Worm (Caenorhabditis elegans) whole organism, L2 larva: ENCODE results near the gene dpy-28.

ENCODE experiments used
- C34F6.9 ChIP-seq: fragments of 150-350 bp; optimal IDR thresholded peaks from 2 replicates; lab custom pipeline; 2014; ENCODE audit warnings: missing biosample characterization, missing genetic modification characterization
- F13H6.1 ChIP-seq: sonication (generic microtip); optimal IDR thresholded peaks from 2 replicates; lab custom pipeline; 2016; ENCODE audit warnings: missing genetic modification characterization, missing compliant biosample characterization
- R02D3.7 ChIP-seq: fragments of 150-350 bp; optimal IDR thresholded peaks from 2 replicates; lab custom pipeline; 2014; ENCODE audit warnings: missing biosample characterization, missing genetic modification characterization
- Y55F3AM.14 ChIP-seq: fragments of 200-800 bp; sonication (Bioruptor generic); optimal IDR thresholded peaks from 2 replicates; lab custom pipeline; 2018; ENCODE audit warnings: mild to moderate bottlenecking, missing genetic modification characterization, missing compliant biosample characterization
- ZK546.5 ChIP-seq: sonication (generic microtip); optimal IDR thresholded peaks from 2 replicates; lab custom pipeline; 2017; ENCODE audit warnings: missing biosample characterization, missing genetic modification characterization
- alr-1 ChIP-seq: fragments of 150-350 bp; optimal IDR thresholded peaks from 2 replicates; lab custom pipeline; 2014; ENCODE audit warnings: missing biosample characterization, missing genetic modification characterization
- aly-2 ChIP-seq: fragments of 150-350 bp; optimal IDR thresholded peaks from 2 replicates; lab custom pipeline; 2014; ENCODE audit warnings: missing biosample characterization, missing genetic modification characterization
- ama-1 ChIP-seq: fragments of 150-350 bp; optimal IDR thresholded peaks from 2 replicates; lab custom pipeline; 2018; ENCODE audit warnings: inconsistent platforms
- ceh-82 ChIP-seq: fragments of 150-350 bp; optimal IDR thresholded peaks from 2 replicates; lab custom pipeline; 2014; ENCODE audit warnings: missing biosample characterization, missing genetic modification characterization
- crh-2 ChIP-seq: sonication (generic microtip); optimal IDR thresholded peaks from 2 replicates; lab custom pipeline; 2017; ENCODE audit warnings: missing biosample characterization, missing genetic modification characterization
- egl-27 ChIP-seq: sonication (generic microtip); optimal IDR thresholded peaks from 3 replicates; lab custom pipeline; 2017; ENCODE audit warnings: missing biosample characterization, missing genetic modification reagents, missing genetic modification characterization
- elt-1 ChIP-seq: fragments of 150-350 bp; optimal IDR thresholded peaks from 2 replicates; lab custom pipeline; 2014; ENCODE audit warnings: missing biosample characterization, missing genetic modification characterization
- elt-3 ChIP-seq: sonication (generic microtip); optimal IDR thresholded peaks from 2 replicates; lab custom pipeline; 2017; ENCODE audit warnings: missing biosample characterization, missing genetic modification characterization
- gmeb-1 ChIP-seq: fragments of 150-350 bp; optimal IDR thresholded peaks from 2 replicates; lab custom pipeline; 2014; ENCODE audit warnings: missing biosample characterization, missing genetic modification characterization
- lin-11 ChIP-seq: fragments of 150-350 bp; sonication (generic microtip); optimal IDR thresholded peaks from 2 replicates; lab custom pipeline; 2014; ENCODE audit warnings: missing biosample characterization, missing genetic modification characterization, inconsistent platforms, mixed read lengths
- lin-13 ChIP-seq: fragments of 150-350 bp; optimal IDR thresholded peaks from 2 replicates; lab custom pipeline; 2014; ENCODE audit warnings: missing biosample characterization, missing genetic modification reagents, missing genetic modification characterization
- lin-39 ChIP-seq: fragments of 150-350 bp; optimal IDR thresholded peaks from 2 replicates; lab custom pipeline; 2014; ENCODE audit warnings: missing biosample characterization, missing genetic modification reagents, missing genetic modification characterization
- lsy-2 ChIP-seq, 2 experiments: fragments of 150-350 bp in 1 of 2; sonication (generic microtip) in 1 of 2; optimal IDR thresholded peaks; 2 replicates each; lab custom pipeline; 2014 to 2017; ENCODE audit warnings: missing biosample characterization in 2 of 2, missing genetic modification characterization in 2 of 2
- mab-5 ChIP-seq: fragments of 150-350 bp; optimal IDR thresholded peaks from 2 replicates; lab custom pipeline; 2014; ENCODE audit warnings: missing biosample characterization, missing genetic modification characterization
- mbf-1 ChIP-seq: sonication (generic microtip); optimal IDR thresholded peaks from 2 replicates; lab custom pipeline; 2017; ENCODE audit warnings: missing biosample characterization, missing genetic modification characterization
- mdl-1 ChIP-seq, 2 experiments: fragments of 150-350 bp in 1 of 2; sonication (generic microtip) in 1 of 2; optimal IDR thresholded peaks; 2 replicates each; lab custom pipeline; 2017; ENCODE audit warnings: missing biosample characterization in 2 of 2, missing genetic modification characterization in 2 of 2
- nhr-10 ChIP-seq: sonication (generic microtip); optimal IDR thresholded peaks from 2 replicates; lab custom pipeline; 2017; ENCODE audit warnings: missing biosample characterization, missing genetic modification characterization
- nhr-11 ChIP-seq: fragments of 150-350 bp; optimal IDR thresholded peaks from 2 replicates; lab custom pipeline; 2014; ENCODE audit warnings: missing biosample characterization, missing genetic modification characterization
- nhr-12 ChIP-seq: fragments of 150-350 bp; optimal IDR thresholded peaks from 2 replicates; lab custom pipeline; 2014; ENCODE audit warnings: missing biosample characterization, missing genetic modification characterization
- nhr-129 ChIP-seq: fragments of 150-350 bp; optimal IDR thresholded peaks from 2 replicates; lab custom pipeline; 2014; ENCODE audit warnings: missing biosample characterization, missing genetic modification characterization
- nhr-21 ChIP-seq: fragments of 150-350 bp; optimal IDR thresholded peaks from 2 replicates; lab custom pipeline; 2014; ENCODE audit warnings: missing biosample characterization, missing genetic modification characterization
- nhr-23 ChIP-seq: fragments of 150-350 bp; optimal IDR thresholded peaks from 2 replicates; lab custom pipeline; 2014; ENCODE audit warnings: missing biosample characterization, missing genetic modification reagents, missing genetic modification characterization
- nhr-237 ChIP-seq: fragments of 150-350 bp; optimal IDR thresholded peaks from 2 replicates; lab custom pipeline; 2014; ENCODE audit warnings: missing biosample characterization, missing genetic modification characterization
- nhr-25 ChIP-seq: fragments of 150-350 bp; sonication (generic microtip); optimal IDR thresholded peaks from 3 replicates; lab custom pipeline; 2014; ENCODE audit warnings: missing biosample characterization, missing genetic modification characterization
- nhr-77 ChIP-seq: fragments of 150-350 bp; optimal IDR thresholded peaks from 2 replicates; lab custom pipeline; 2014; ENCODE audit warnings: missing biosample characterization, missing genetic modification characterization
- sem-4 ChIP-seq: fragments of 150-350 bp; optimal IDR thresholded peaks from 2 replicates; lab custom pipeline; 2014; ENCODE audit warnings: missing biosample characterization, missing genetic modification reagents, missing genetic modification characterization
- sma-9 ChIP-seq, 2 experiments: fragments of 150-350 bp in 1 of 2; sonication (generic microtip) in 1 of 2; optimal IDR thresholded peaks; 2 replicates each; lab custom pipeline; 2014 to 2016; ENCODE audit warnings: missing genetic modification characterization in 2 of 2, mild to moderate bottlenecking in 1 of 2, missing biosample characterization in 1 of 2, missing compliant biosample characterization in 1 of 2, missing genetic modification reagents in 1 of 2, moderate library complexity in 1 of 2
- snpc-4 ChIP-seq: fragments of 150-350 bp; optimal IDR thresholded peaks from 2 replicates; lab custom pipeline; 2014; ENCODE audit warnings: missing biosample characterization, missing genetic modification characterization
- unc-39 ChIP-seq: fragments of 150-350 bp; optimal IDR thresholded peaks from 2 replicates; lab custom pipeline; 2014; ENCODE audit warnings: missing biosample characterization, missing genetic modification characterization
- unc-55 ChIP-seq: fragments of 150-350 bp; sonication (generic microtip); optimal IDR thresholded peaks from 3 replicates; lab custom pipeline; 2014; ENCODE audit warnings: missing biosample characterization, missing genetic modification reagents, missing genetic modification characterization
- unc-62 ChIP-seq: fragments of 150-350 bp; optimal IDR thresholded peaks from 2 replicates; lab custom pipeline; 2014; ENCODE audit warnings: missing biosample characterization, missing genetic modification reagents, missing genetic modification characterization
- zag-1 ChIP-seq: fragments of 150-350 bp; optimal IDR thresholded peaks from 2 replicates; lab custom pipeline; 2014; ENCODE audit warnings: missing biosample characterization, missing genetic modification characterization
- ztf-1 ChIP-seq: fragments of 200-800 bp; sonication (Bioruptor generic); conservative IDR thresholded peaks from 2 replicates; pipeline ENCODE4 v1.3.6; 2022; ENCODE audit warnings: missing genetic modification characterization, missing compliant biosample characterization
- ztf-11 ChIP-seq: sonication (generic microtip); optimal IDR thresholded peaks from 2 replicates; lab custom pipeline; 2017; ENCODE audit warnings: missing biosample characterization, missing genetic modification characterization
- ztf-4 ChIP-seq: fragments of 150-350 bp; optimal IDR thresholded peaks from 2 replicates; lab custom pipeline; 2014; ENCODE audit warnings: missing biosample characterization, missing genetic modification characterization

dpy-28 gene

ce11 chrIII:10763032-10763431 is at the start of gene dpy-28:
Gene dpy-28 (plus strand): TSS chrIII:10763131.
- no peak for TF ChIP-seq unc-62 (GFP tag; lab: Kevin White, UChicago)
- no peak for TF ChIP-seq elt-3 (tag; lab: Kevin White, UChicago)
- no peak for TF ChIP-seq mab-5 (tag; lab: Kevin White, UChicago)
- no peak for TF ChIP-seq ztf-1
- TF ChIP-seq R02D3.7 (tag; lab: Kevin White, UChicago): no peak
- TF ChIP-seq lin-13 (GFP tag; lab: Kevin White, UChicago): no peak
- TF ChIP-seq zag-1 (tag; lab: Kevin White, UChicago): no peak
- TF ChIP-seq ZK546.5 (tag; lab: Kevin White, UChicago): no peak
- no peak for TF ChIP-seq egl-27 (tag; lab: Kevin White, UChicago)
- TF ChIP-seq nhr-21 (tag; lab: Kevin White, UChicago): peak; percentile 21
- TF ChIP-seq unc-39: no peak
- no peak for TF ChIP-seq unc-55 (GFP tag; lab: Kevin White, UChicago)
- TF ChIP-seq crh-2: no peak
- TF ChIP-seq nhr-10 (tag; lab: Kevin White, UChicago): no peak
- TF ChIP-seq nhr-23: no peak
- TF ChIP-seq ztf-11 (tag; lab: Kevin White, UChicago): no peak
- peak; percentile 21 for TF ChIP-seq ama-1 (lab: Kevin White, UChicago)

- TF ChIP-seq lin-39 (tag; lab: Kevin White, UChicago) (no peak), nhr-129 (no peak), ama-1 (lab: Kevin White, UChicago) (no peak), gmeb-1 (tag; lab: Kevin White, UChicago) (no peak), nhr-11 (no peak), nhr-25 (no peak), mbf-1 (tag; lab: Kevin White, UChicago) (no peak), egl-27 (tag; lab: Kevin White, UChicago) (no peak), C34F6.9 (tag; lab: Kevin White, UChicago) (no peak), Y55F3AM.14 (GFP tag; lab: Kevin White, UChicago) (no peak), nhr-237 (no peak), lin-11 (tag; lab: Kevin White, UChicago) (no peak), nhr-77 (no peak), snpc-4 (no peak), R02D3.7 (tag; lab: Kevin White, UChicago) (no peak), elt-1 (tag; lab: Kevin White, UChicago) (no peak), nhr-23 (no peak), crh-2 (no peak), alr-1 (tag; lab: Kevin White, UChicago) (no peak), nhr-12 (tag; lab: Kevin White, UChicago) (no peak)
Measured at ce11 chrIII:10714541-10714940, 48.4 kb upstream of the dpy-28 start.

- TF ChIP-seq aly-2 (no peak), nhr-12 (tag; lab: Kevin White, UChicago) (no peak), ama-1 (lab: Kevin White, UChicago) (no peak), sma-9 (GFP tag; optimal IDR thresholded peaks at IDR 0.05; lab: Kevin White, UChicago) (peak; percentile 32), sma-9 (tag; optimal IDR thresholded peaks at IDR 0.05; lab: Kevin White, UChicago) (no peak), ceh-82 (tag; lab: Kevin White, UChicago) (no peak), elt-3 (tag; lab: Kevin White, UChicago) (no peak), nhr-129 (peak; percentile 10), lin-11 (tag; lab: Kevin White, UChicago) (no peak), nhr-11 (no peak), ztf-4 (no peak), unc-39 (no peak), lsy-2 (tag; optimal IDR thresholded peaks at IDR 0.05; lab: Kevin White, UChicago) (no peak), lin-13 (GFP tag; lab: Kevin White, UChicago) (no peak), unc-62 (GFP tag; lab: Kevin White, UChicago) (no peak), mdl-1 (tag; optimal IDR thresholded peaks at IDR 0.05; lab: Kevin White, UChicago) (no peak), F13H6.1 (tag; lab: Kevin White, UChicago) (peak; percentile 20), sem-4 (tag; lab: Kevin White, UChicago) (no peak), Y55F3AM.14 (GFP tag; lab: Kevin White, UChicago) (no peak), C34F6.9 (tag; lab: Kevin White, UChicago) (no peak)
- TF ChIP-seq, all 48 proteins: peak for 3
Measured at ce11 chrIII:10716091-10716490, 46.8 kb upstream of the dpy-28 start, which contains the start of gene W09D10.4. Gene W09D10.4 (minus strand): TSS chrIII:10716191.
